Fruit fly (Drosophila melanogaster) whole organism, embryonic: ENCODE measurements around the gene Rtnl2.

Experiments used
- C15 ChIP-seq: fragments of 200-800 bp; sonication (Bioruptor generic); IDR thresholded peaks from 3 replicates; pipeline ENCODE4 v1.3.6; 2022; ENCODE audit warnings: missing biosample characterization, missing genetic modification characterization
- CG12744 ChIP-seq: fragments of 200-800 bp; sonication (Bioruptor generic); optimal IDR thresholded peaks from 2 replicates; lab custom pipeline; 2016; ENCODE audit warnings: missing biosample characterization, missing genetic modification characterization
- CG12942 ChIP-seq: fragments of 200-800 bp; sonication (Bioruptor generic); optimal IDR thresholded peaks from 3 replicates; lab custom pipeline; 2016; ENCODE audit warnings: missing biosample characterization, missing genetic modification characterization
- CG13424 ChIP-seq: fragments of 200-800 bp; sonication (Bioruptor generic); optimal IDR thresholded peaks from 2 replicates; lab custom pipeline; 2019; ENCODE audit warnings: missing biosample characterization, mild to moderate bottlenecking, missing genetic modification characterization, moderate library complexity
- CG13894 ChIP-seq: fragments of 200-800 bp; sonication (Bioruptor generic); optimal IDR thresholded peaks from 3 replicates; lab custom pipeline; 2018; ENCODE audit warnings: missing biosample characterization, mild to moderate bottlenecking, missing genetic modification characterization, moderate library complexity
- CG17802 ChIP-seq: fragments of 200-800 bp; sonication (Bioruptor generic); optimal IDR thresholded peaks from 2 replicates; lab custom pipeline; 2018; ENCODE audit warnings: missing biosample characterization, mild to moderate bottlenecking, missing genetic modification characterization, moderate library complexity
- CG18262 ChIP-seq: fragments of 200-800 bp; optimal IDR thresholded peaks from 3 replicates; lab custom pipeline; 2019; ENCODE audit warnings: missing biosample characterization, mild to moderate bottlenecking, missing genetic modification characterization, moderate library complexity
- CG18764 ChIP-seq: fragments of 200-800 bp; sonication (Bioruptor generic); optimal IDR thresholded peaks from 3 replicates; lab custom pipeline; 2016; ENCODE audit warnings: missing biosample characterization, missing genetic modification characterization
- CG31224 ChIP-seq: fragments of 200-800 bp; sonication (Bioruptor generic); IDR thresholded peaks from 2 replicates; pipeline ENCODE4 v1.3.6; 2022; ENCODE audit warnings: missing biosample characterization, missing genetic modification characterization
- CG31365 ChIP-seq: fragments of 200-800 bp; sonication (Bioruptor generic); optimal IDR thresholded peaks from 2 replicates; lab custom pipeline; 2018; ENCODE audit warnings: missing biosample characterization, mild to moderate bottlenecking, missing genetic modification characterization
- CG31441 ChIP-seq: fragments of 200-800 bp; sonication (Bioruptor generic); IDR thresholded peaks from 2 replicates; pipeline ENCODE4 v1.3.6; 2022; ENCODE audit warnings: missing biosample characterization, missing genetic modification characterization
- CG3847 ChIP-seq: fragments of 200-800 bp; sonication (Bioruptor generic); IDR thresholded peaks from 2 replicates; pipeline ENCODE4 v1.3.6; 2022; ENCODE audit warnings: missing biosample characterization, missing genetic modification characterization
- CG7987 ChIP-seq: fragments of 200-800 bp; sonication (Bioruptor generic); optimal IDR thresholded peaks from 2 replicates; lab custom pipeline; 2018; ENCODE audit warnings: missing biosample characterization, mild to moderate bottlenecking, missing genetic modification characterization, moderate library complexity
- CG9215 ChIP-seq: fragments of 200-800 bp; sonication (Bioruptor generic); IDR thresholded peaks from 2 replicates; pipeline ENCODE4 v1.3.6; 2022; ENCODE audit warnings: missing biosample characterization, missing genetic modification characterization
- CG9437 ChIP-seq: fragments of 200-800 bp; sonication (Bioruptor generic); optimal IDR thresholded peaks from 2 replicates; lab custom pipeline; 2018; ENCODE audit warnings: missing biosample characterization, mild to moderate bottlenecking, missing genetic modification characterization
- CrebB ChIP-seq: fragments of 200-800 bp; sonication (Bioruptor generic); optimal IDR thresholded peaks from 3 replicates; lab custom pipeline; 2018; ENCODE audit warnings: missing biosample characterization, mild to moderate bottlenecking, missing genetic modification characterization
- D19B ChIP-seq: fragments of 200-800 bp; sonication (Bioruptor generic); optimal IDR thresholded peaks from 2 replicates; lab custom pipeline; 2017; ENCODE audit warnings: missing biosample characterization, mild to moderate bottlenecking, missing genetic modification characterization
- Dip3 ChIP-seq: fragments of 200-800 bp; sonication (Bioruptor generic); optimal IDR thresholded peaks from 3 replicates; lab custom pipeline; 2016; ENCODE audit warnings: missing biosample characterization, missing genetic modification characterization
- Fer3 ChIP-seq: fragments of 200-800 bp; sonication (Bioruptor generic); optimal IDR thresholded peaks from 2 replicates; lab custom pipeline; 2018; ENCODE audit warnings: missing biosample characterization, mild to moderate bottlenecking, missing genetic modification characterization, moderate library complexity
- H2.0 ChIP-seq: fragments of 200-800 bp; sonication (Bioruptor generic); IDR thresholded peaks from 2 replicates; pipeline ENCODE4 v1.3.6; 2022; ENCODE audit warnings: missing biosample characterization, missing genetic modification characterization
- Hand ChIP-seq: fragments of 200-800 bp; sonication (Bioruptor generic); optimal IDR thresholded peaks from 2 replicates; lab custom pipeline; 2017; ENCODE audit warnings: mild to moderate bottlenecking, missing biosample characterization, missing genetic modification reagents, missing genetic modification characterization
- Hey ChIP-seq: fragments of 200-800 bp; sonication (Bioruptor generic); optimal IDR thresholded peaks from 3 replicates; lab custom pipeline; 2018; ENCODE audit warnings: missing biosample characterization, mild to moderate bottlenecking, missing genetic modification characterization
- Hmr ChIP-seq: fragments of 200-800 bp; sonication (Bioruptor generic); optimal IDR thresholded peaks from 3 replicates; lab custom pipeline; 2017; ENCODE audit warnings: mild to moderate bottlenecking, missing biosample characterization, missing genetic modification reagents, missing genetic modification characterization
- Lhr ChIP-seq: fragments of 200-800 bp; sonication (Bioruptor generic); optimal IDR thresholded peaks from 3 replicates; lab custom pipeline; 2017; ENCODE audit warnings: mild to moderate bottlenecking, missing biosample characterization, missing genetic modification reagents, missing genetic modification characterization
- Mad ChIP-seq: fragments of 200-800 bp; sonication (Bioruptor generic); optimal IDR thresholded peaks from 2 replicates; lab custom pipeline; 2016; ENCODE audit warnings: missing biosample characterization, missing genetic modification characterization
- Neu2 ChIP-seq: fragments of 200-800 bp; sonication (Bioruptor generic); optimal IDR thresholded peaks from 3 replicates; lab custom pipeline; 2016; ENCODE audit warnings: missing biosample characterization, missing genetic modification characterization, borderline replicate concordance
- Nf-YA ChIP-seq: fragments of 200-800 bp; sonication (Bioruptor generic); IDR thresholded peaks from 2 replicates; pipeline ENCODE4 v1.3.6; 2022; ENCODE audit warnings: missing biosample characterization, missing genetic modification characterization
- Nf-YB ChIP-seq: fragments of 200-800 bp; sonication (Bioruptor generic); optimal IDR thresholded peaks from 3 replicates; lab custom pipeline; 2019; ENCODE audit warnings: missing biosample characterization, mild to moderate bottlenecking, missing genetic modification characterization, moderate library complexity
- Oli ChIP-seq: fragments of 200-800 bp; sonication (Bioruptor generic); optimal IDR thresholded peaks from 2 replicates; lab custom pipeline; 2018; ENCODE audit warnings: missing biosample characterization, mild to moderate bottlenecking, missing genetic modification characterization, moderate library complexity
- PHDP ChIP-seq: fragments of 200-800 bp; sonication (Bioruptor generic); optimal IDR thresholded peaks from 3 replicates; lab custom pipeline; 2018; ENCODE audit warnings: missing biosample characterization, mild to moderate bottlenecking, missing genetic modification characterization, moderate library complexity
- Ravus ChIP-seq: fragments of 200-800 bp; sonication (Bioruptor generic); IDR thresholded peaks from 2 replicates; pipeline ENCODE4 v1.3.6; 2022; ENCODE audit warnings: missing biosample characterization, missing genetic modification characterization
- Scr ChIP-seq: fragments of 200-800 bp; sonication (Bioruptor generic); IDR thresholded peaks from 2 replicates; pipeline ENCODE4 v1.3.6; 2022; ENCODE audit warnings: missing biosample characterization, missing genetic modification characterization; ENCODE audit not compliant: partially characterized antibody
- Sin3A ChIP-seq: fragments of >200 bp; optimal IDR thresholded peaks from 2 replicates; lab custom pipeline; 2018
- Six4 ChIP-seq: fragments of 200-800 bp; sonication (Bioruptor generic); optimal IDR thresholded peaks from 2 replicates; lab custom pipeline; 2016; ENCODE audit warnings: missing biosample characterization, missing genetic modification characterization
- TFAM ChIP-seq: fragments of 200-800 bp; sonication (Bioruptor generic); optimal IDR thresholded peaks from 2 replicates; lab custom pipeline; 2017; ENCODE audit warnings: missing biosample characterization, missing genetic modification characterization, inconsistent platforms
- Tbp ChIP-seq: fragments of >200 bp; optimal IDR thresholded peaks from 2 replicates; lab custom pipeline; 2018; ENCODE audit warnings: missing biosample characterization, missing genetic modification characterization
- ab ChIP-seq: fragments of 200-800 bp; sonication (Bioruptor generic); optimal IDR thresholded peaks from 2 replicates; lab custom pipeline; 2016; ENCODE audit warnings: missing biosample characterization, missing genetic modification characterization
- al ChIP-seq: fragments of 200-800 bp; sonication (Bioruptor generic); IDR thresholded peaks from 2 replicates; pipeline ENCODE4 v1.3.6; 2022; ENCODE audit warnings: missing biosample characterization, missing genetic modification characterization
- aop ChIP-seq: fragments of 200-800 bp; sonication (Bioruptor generic); IDR thresholded peaks from 2 replicates; pipeline ENCODE4 v1.3.6; 2022; ENCODE audit warnings: missing biosample characterization, missing genetic modification characterization
- ap ChIP-seq: fragments of 200-800 bp; sonication (Bioruptor generic); IDR thresholded peaks from 2 replicates; pipeline ENCODE4 v1.3.6; 2022; ENCODE audit warnings: missing biosample characterization, missing genetic modification characterization
- bcd ChIP-seq: fragments of 200-800 bp; sonication (Bioruptor generic); optimal IDR thresholded peaks from 2 replicates; lab custom pipeline; 2017; ENCODE audit warnings: missing biosample characterization, mild to moderate bottlenecking, missing genetic modification characterization
- cad ChIP-seq: fragments of >200 bp; optimal IDR thresholded peaks from 2 replicates; lab custom pipeline; 2017; ENCODE audit warnings: missing biosample characterization, missing genetic modification characterization
- cg ChIP-seq: fragments of 200-800 bp; sonication (Bioruptor generic); optimal IDR thresholded peaks from 3 replicates; lab custom pipeline; 2019; ENCODE audit warnings: missing biosample characterization, mild to moderate bottlenecking, missing genetic modification characterization, moderate library complexity
- cwo ChIP-seq: fragments of 200-800 bp; sonication (Bioruptor generic); optimal IDR thresholded peaks from 3 replicates; lab custom pipeline; 2017; ENCODE audit warnings: missing biosample characterization, missing genetic modification characterization, mild to moderate bottlenecking, moderate library complexity, missing genetic modification reagents
- gcm2 ChIP-seq: fragments of 200-800 bp; sonication (Bioruptor generic); optimal IDR thresholded peaks from 2 replicates; lab custom pipeline; 2016; ENCODE audit warnings: missing biosample characterization, missing genetic modification characterization
- gfzf ChIP-seq: fragments of 200-800 bp; sonication (Bioruptor generic); optimal IDR thresholded peaks from 2 replicates; lab custom pipeline; 2016; ENCODE audit warnings: missing biosample characterization, mild to moderate bottlenecking, missing genetic modification characterization, moderate library complexity
- grau ChIP-seq: fragments of 200-800 bp; optimal IDR thresholded peaks from 3 replicates; lab custom pipeline; 2019; ENCODE audit warnings: missing biosample characterization, mild to moderate bottlenecking, missing genetic modification characterization, moderate library complexity
- jing ChIP-seq: fragments of 200-800 bp; sonication (Bioruptor generic); optimal IDR thresholded peaks from 2 replicates; lab custom pipeline; 2018; ENCODE audit warnings: missing biosample characterization, mild to moderate bottlenecking, missing genetic modification characterization
- jumu ChIP-seq: fragments of 200-800 bp; sonication (Bioruptor generic); optimal IDR thresholded peaks from 3 replicates; lab custom pipeline; 2016; ENCODE audit warnings: missing biosample characterization, missing genetic modification characterization
- pho ChIP-seq: fragments of 200-800 bp; sonication (Bioruptor generic); optimal IDR thresholded peaks from 2 replicates; lab custom pipeline; 2016; ENCODE audit warnings: missing biosample characterization, missing genetic modification characterization
- sqz ChIP-seq: fragments of 200-800 bp; sonication (Bioruptor generic); optimal IDR thresholded peaks from 3 replicates; lab custom pipeline; 2018; ENCODE audit warnings: missing biosample characterization, mild to moderate bottlenecking, missing genetic modification characterization
- tap ChIP-seq: fragments of 200-800 bp; optimal IDR thresholded peaks from 3 replicates; lab custom pipeline; 2019; ENCODE audit warnings: missing biosample characterization, mild to moderate bottlenecking, missing genetic modification characterization, moderate library complexity

The Rtnl2 gene

dm6 chr3R:7500513-7500912 lies 29.5 kb downstream of the Rtnl2 start (continued):
- no peak for TF ChIP-seq CG18262
- peak; percentile 17 for TF ChIP-seq bcd
- TF ChIP-seq CG31224 (GFP tag; lab: Robert Waterston, UW), result 0 out of 2 replicates have a peak, but pooled peaks have one; percentile 11
- TF ChIP-seq CG18764 (GFP tag; lab: Kevin White, UChicago), result no peak
- TF ChIP-seq ab (GFP tag; lab: Kevin White, UChicago), result no peak
- no peak; the same call in 1 of the 2 replicates for TF ChIP-seq Ravus (GFP tag; lab: Robert Waterston, UW)
- no peak for TF ChIP-seq tap
- no peak for TF ChIP-seq CG31441
- TF ChIP-seq C15 (GFP tag; lab: Robert Waterston, UW), result no peak
- TF ChIP-seq sqz (GFP tag; lab: Kevin White, UChicago), result no peak
- TF ChIP-seq PHDP, result peak; percentile 52
- peak; percentile 40 for TF ChIP-seq CG13894
- TF ChIP-seq CG12942, result no peak
- TF ChIP-seq al (GFP tag; lab: Robert Waterston, UW), result peak; percentile 44; the same call in 1 of the 2 replicates
- no peak for TF ChIP-seq CG9437 (GFP tag; lab: Kevin White, UChicago)
- TF ChIP-seq Hey (tag; lab: Kevin White, UChicago), result no peak
- no peak for TF ChIP-seq Sin3A
- no peak for TF ChIP-seq Scr (GFP tag; lab: Robert Waterston, UW)
- TF ChIP-seq grau (tag; lab: Kevin White, UChicago), result peak; percentile 44
- no peak for TF ChIP-seq CG12744 (GFP tag; lab: Kevin White, UChicago)
- TF ChIP-seq jing (GFP tag; lab: Kevin White, UChicago), result no peak
- TF ChIP-seq Six4, result no peak
- TF ChIP-seq Tbp (GFP tag; lab: Kevin White, UChicago), result no peak
- no peak for TF ChIP-seq Lhr
- TF ChIP-seq Nf-YA, result 0 out of 2 replicates have a peak, but pooled peaks have one; percentile 9
- peak; percentile 43 for TF ChIP-seq Dip3 (GFP tag; lab: Kevin White, UChicago)
- TF ChIP-seq pho (GFP tag; lab: Kevin White, UChicago), result peak; percentile 2
- peak; percentile 6 for TF ChIP-seq cwo (GFP tag; lab: Kevin White, UChicago)
- no peak for TF ChIP-seq Nf-YB (GFP tag; lab: Kevin White, UChicago)
- peak; percentile 5 for TF ChIP-seq D19B
- no peak for TF ChIP-seq jumu
- TF ChIP-seq CG9215, result no peak
- TF ChIP-seq CG31365, result no peak
- TF ChIP-seq CG13424 (tag; lab: Kevin White, UChicago), result peak; percentile 14
- TF ChIP-seq CG17802 (tag; lab: Kevin White, UChicago), result no peak
- TF ChIP-seq ap, result 0 out of 2 replicates have a peak, but pooled peaks have one; percentile 25
- TF ChIP-seq H2.0 (GFP tag; lab: Robert Waterston, UW), result peak; percentile 54
- no peak for TF ChIP-seq cad
- no peak for TF ChIP-seq gcm2 (GFP tag; lab: Kevin White, UChicago)
- TF ChIP-seq Hmr, result peak; percentile 37
- no peak for TF ChIP-seq CG7987
- TF ChIP-seq TFAM (GFP tag; lab: Kevin White, UChicago), result no peak
- peak; percentile 22 for TF ChIP-seq Oli (tag; lab: Kevin White, UChicago)
- no peak for TF ChIP-seq aop (GFP tag; lab: Robert Waterston, UW)
- TF ChIP-seq CrebB (tag; lab: Kevin White, UChicago), result no peak
- TF ChIP-seq Hand (GFP tag; lab: Kevin White, UChicago), result no peak
- no peak for TF ChIP-seq gfzf (GFP tag; lab: Kevin White, UChicago)
- TF ChIP-seq Mad (GFP tag; lab: Kevin White, UChicago), result no peak
- no peak for TF ChIP-seq cg
- TF ChIP-seq Fer3 (tag; lab: Kevin White, UChicago), result peak; percentile 9
- TF ChIP-seq CG3847 (GFP tag; lab: Robert Waterston, UW), result peak; percentile 44
- no peak for TF ChIP-seq Neu2 (GFP tag; lab: Kevin White, UChicago)
